Worm (Caenorhabditis elegans) whole organism, mixed stage, embryonic: ENCODE data around the gene F58A3.3.
A peak's percentile ranks its signal among the peaks of the same experiment; 100 is the strongest.

Experiments used
- M03D4.4 ChIP-seq: sonication (generic microtip); optimal IDR thresholded peaks from 2 replicates; lab custom pipeline; 2017; ENCODE audit warnings: mild to moderate bottlenecking, missing genetic modification characterization, missing compliant biosample characterization
- bed-3 ChIP-seq: fragments of 200-800 bp; sonication (Bioruptor generic); optimal IDR thresholded peaks from 3 replicates; lab custom pipeline; 2018; ENCODE audit warnings: mild to moderate bottlenecking, missing genetic modification characterization, moderate library complexity, missing compliant biosample characterization
- blmp-1 ChIP-seq: fragments of 150-350 bp; optimal IDR thresholded peaks from 2 replicates; lab custom pipeline; 2014; ENCODE audit warnings: missing biosample characterization, missing genetic modification characterization
- ceh-39 ChIP-seq: fragments of 150-350 bp; optimal IDR thresholded peaks from 2 replicates; lab custom pipeline; 2014; ENCODE audit warnings: missing biosample characterization, missing genetic modification characterization
- ceh-83 ChIP-seq: fragments of 200-800 bp; sonication (Bioruptor generic); optimal IDR thresholded peaks from 2 replicates; lab custom pipeline; 2018; ENCODE audit warnings: mild to moderate bottlenecking, missing genetic modification characterization, missing compliant biosample characterization
- ces-1 ChIP-seq: fragments of 150-350 bp; optimal IDR thresholded peaks from 2 replicates; lab custom pipeline; 2014; ENCODE audit warnings: missing biosample characterization, missing genetic modification reagents, missing genetic modification characterization
- cnd-1 ChIP-seq: fragments of 200-800 bp; sonication (Bioruptor generic); optimal IDR thresholded peaks from 2 replicates; lab custom pipeline; 2018; ENCODE audit warnings: mild to moderate bottlenecking, missing genetic modification characterization, missing compliant biosample characterization
- elt-1 ChIP-seq: sonication (generic microtip); optimal IDR thresholded peaks from 2 replicates; lab custom pipeline; 2017; ENCODE audit warnings: missing genetic modification characterization, mild to moderate bottlenecking, missing compliant biosample characterization, antibody characterized with exemption, moderate library complexity, borderline replicate concordance; ENCODE audit not compliant: insufficient read depth
- elt-3 ChIP-seq: fragments of 150-350 bp; optimal IDR thresholded peaks from 2 replicates; lab custom pipeline; 2014; ENCODE audit warnings: missing biosample characterization, missing genetic modification characterization
- flh-1 ChIP-seq: fragments of 200-800 bp; sonication (Bioruptor generic); optimal IDR thresholded peaks from 2 replicates; lab custom pipeline; 2018; ENCODE audit warnings: mild to moderate bottlenecking, missing genetic modification characterization, moderate library complexity, missing compliant biosample characterization
- ham-2 ChIP-seq: fragments of 200-800 bp; sonication (Bioruptor generic); optimal IDR thresholded peaks from 2 replicates; lab custom pipeline; 2018; ENCODE audit warnings: mild to moderate bottlenecking, missing genetic modification characterization, missing compliant biosample characterization
- hlh-1 ChIP-seq: fragments of 150-350 bp; optimal IDR thresholded peaks from 2 replicates; lab custom pipeline; 2014; ENCODE audit warnings: missing biosample characterization, missing genetic modification reagents, missing genetic modification characterization
- lin-13 ChIP-seq: fragments of 150-350 bp; optimal IDR thresholded peaks from 2 replicates; lab custom pipeline; 2014; ENCODE audit warnings: missing biosample characterization, missing genetic modification characterization
- lin-32 ChIP-seq: fragments of 200-800 bp; sonication (Bioruptor generic); optimal IDR thresholded peaks from 2 replicates; lab custom pipeline; 2018; ENCODE audit warnings: mild to moderate bottlenecking, missing genetic modification characterization, missing compliant biosample characterization
- lsy-2 ChIP-seq: fragments of 150-350 bp; optimal IDR thresholded peaks from 2 replicates; lab custom pipeline; 2014; ENCODE audit warnings: missing biosample characterization, missing genetic modification characterization
- mep-1 ChIP-seq: fragments of 150-350 bp; optimal IDR thresholded peaks from 2 replicates; lab custom pipeline; 2017; ENCODE audit warnings: missing biosample characterization, missing genetic modification reagents, missing genetic modification characterization, inconsistent platforms
- mls-2 ChIP-seq: sonication (generic microtip); optimal IDR thresholded peaks from 2 replicates; lab custom pipeline; 2016; ENCODE audit warnings: mild to moderate bottlenecking, missing genetic modification characterization, moderate library complexity, missing compliant biosample characterization
- nhr-2 ChIP-seq: fragments of 150-350 bp; optimal IDR thresholded peaks from 2 replicates; lab custom pipeline; 2014; ENCODE audit warnings: missing biosample characterization, missing genetic modification characterization
- nhr-237 ChIP-seq: fragments of 150-350 bp; optimal IDR thresholded peaks from 2 replicates; lab custom pipeline; 2014; ENCODE audit warnings: missing biosample characterization, missing genetic modification characterization
- nhr-76 ChIP-seq: sonication (generic microtip); optimal IDR thresholded peaks from 2 replicates; lab custom pipeline; 2017; ENCODE audit warnings: missing biosample characterization, missing genetic modification characterization
- sem-2 ChIP-seq: fragments of 200-800 bp; sonication (Bioruptor generic); optimal IDR thresholded peaks from 2 replicates; lab custom pipeline; 2018; ENCODE audit warnings: mild to moderate bottlenecking, missing genetic modification characterization, missing compliant biosample characterization
- snpc-4 ChIP-seq: fragments of 150-350 bp; optimal IDR thresholded peaks from 2 replicates; lab custom pipeline; 2014; ENCODE audit warnings: missing biosample characterization, missing genetic modification characterization
- sptf-1 ChIP-seq: sonication (generic microtip); optimal IDR thresholded peaks from 2 replicates; lab custom pipeline; 2017; ENCODE audit warnings: mild to moderate bottlenecking, missing genetic modification characterization, moderate library complexity, missing compliant biosample characterization
- tbx-8 ChIP-seq: fragments of 200-800 bp; sonication (Bioruptor generic); optimal IDR thresholded peaks from 2 replicates; lab custom pipeline; 2018; ENCODE audit warnings: mild to moderate bottlenecking, missing genetic modification characterization, moderate library complexity, missing compliant biosample characterization
- unc-120 ChIP-seq: sonication (generic microtip); optimal IDR thresholded peaks from 2 replicates; lab custom pipeline; 2017; ENCODE audit warnings: missing genetic modification characterization, missing compliant biosample characterization; ENCODE audit not compliant: poor library complexity, severe bottlenecking
- unc-39 ChIP-seq: fragments of 150-350 bp; optimal IDR thresholded peaks from 2 replicates; lab custom pipeline; 2014; ENCODE audit warnings: missing biosample characterization, missing genetic modification characterization
- unc-62 ChIP-seq: fragments of 150-350 bp; optimal IDR thresholded peaks from 2 replicates; lab custom pipeline; 2014; ENCODE audit warnings: missing biosample characterization, missing genetic modification reagents, missing genetic modification characterization
- zip-8 ChIP-seq: fragments of 150-350 bp; optimal IDR thresholded peaks from 2 replicates; lab custom pipeline; 2014; ENCODE audit warnings: missing biosample characterization, missing genetic modification characterization
- ztf-11 ChIP-seq: fragments of 150-350 bp; optimal IDR thresholded peaks from 2 replicates; lab custom pipeline; 2014; ENCODE audit warnings: missing biosample characterization, missing genetic modification characterization

Gene F58A3.3

DNA sequence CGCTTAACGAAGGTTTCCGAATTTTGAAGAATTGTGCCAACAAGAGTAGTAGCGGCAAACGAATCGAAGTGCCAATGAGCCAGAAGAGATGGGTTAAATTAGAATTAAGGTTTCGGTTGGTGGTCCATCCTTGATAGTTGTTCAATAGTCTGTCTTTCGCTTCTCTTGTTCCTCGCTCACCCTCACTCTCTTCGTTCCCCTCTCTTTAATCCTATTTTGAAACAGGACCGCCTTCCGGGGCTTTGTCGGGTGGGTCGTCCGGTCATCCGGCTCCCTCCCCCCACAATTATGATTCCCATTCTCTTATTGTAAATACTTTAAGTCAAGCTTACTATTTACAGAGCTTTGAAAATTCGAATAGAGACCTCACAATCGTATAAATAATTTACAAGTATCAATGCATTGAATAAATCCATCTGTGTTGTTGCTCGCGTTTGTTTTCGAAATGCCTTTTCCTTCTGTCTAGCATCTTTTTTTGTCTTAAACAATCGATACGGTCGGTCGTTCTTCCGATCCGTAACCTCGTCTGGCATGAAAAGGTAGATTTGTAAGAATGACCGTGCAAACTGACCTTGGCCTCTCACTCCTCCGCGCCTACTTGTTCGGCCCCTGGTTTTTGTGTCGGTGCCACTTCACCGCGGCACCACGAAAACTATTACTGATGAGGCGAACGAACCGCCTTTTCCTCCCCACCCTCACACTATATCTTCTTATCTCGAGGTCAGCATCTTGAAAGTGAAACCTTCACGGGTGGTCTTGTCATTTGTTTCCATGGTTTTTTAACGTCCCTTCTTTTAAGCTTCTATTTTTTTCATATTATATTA lies 20.9 kb downstream of the F58A3.3 start:
- TF ChIP-seq ces-1 (GFP tag; lab: Kevin White, UChicago) (peak; percentile 92), hlh-1 (tag; lab: Kevin White, UChicago) (no peak), mls-2 (tag; lab: Kevin White, UChicago) (peak; percentile 41), unc-39 (tag; lab: Kevin White, UChicago) (no peak), ztf-11 (no peak)

DNA sequence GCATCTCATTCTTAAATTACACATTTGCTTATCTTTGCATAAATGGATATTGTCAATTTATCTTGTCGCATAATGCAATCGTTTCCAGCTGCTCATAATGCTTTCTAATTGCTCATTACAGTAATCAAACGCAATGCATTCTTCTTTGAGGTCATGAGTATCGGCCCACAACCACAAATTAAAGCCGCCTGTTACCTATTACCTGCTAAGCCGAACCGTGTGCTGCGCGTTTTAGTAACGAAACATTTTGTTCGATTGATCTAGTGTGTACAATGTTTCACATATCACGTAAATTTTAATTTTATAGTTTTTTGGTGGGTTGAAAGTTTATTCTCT lies 21.5 kb downstream of the F58A3.3 start:
- TF ChIP-seq flh-1 (GFP tag; lab: Kevin White, UChicago) = no peak
- peak; percentile 48 for TF ChIP-seq ces-1 (GFP tag; lab: Kevin White, UChicago)

DNA sequence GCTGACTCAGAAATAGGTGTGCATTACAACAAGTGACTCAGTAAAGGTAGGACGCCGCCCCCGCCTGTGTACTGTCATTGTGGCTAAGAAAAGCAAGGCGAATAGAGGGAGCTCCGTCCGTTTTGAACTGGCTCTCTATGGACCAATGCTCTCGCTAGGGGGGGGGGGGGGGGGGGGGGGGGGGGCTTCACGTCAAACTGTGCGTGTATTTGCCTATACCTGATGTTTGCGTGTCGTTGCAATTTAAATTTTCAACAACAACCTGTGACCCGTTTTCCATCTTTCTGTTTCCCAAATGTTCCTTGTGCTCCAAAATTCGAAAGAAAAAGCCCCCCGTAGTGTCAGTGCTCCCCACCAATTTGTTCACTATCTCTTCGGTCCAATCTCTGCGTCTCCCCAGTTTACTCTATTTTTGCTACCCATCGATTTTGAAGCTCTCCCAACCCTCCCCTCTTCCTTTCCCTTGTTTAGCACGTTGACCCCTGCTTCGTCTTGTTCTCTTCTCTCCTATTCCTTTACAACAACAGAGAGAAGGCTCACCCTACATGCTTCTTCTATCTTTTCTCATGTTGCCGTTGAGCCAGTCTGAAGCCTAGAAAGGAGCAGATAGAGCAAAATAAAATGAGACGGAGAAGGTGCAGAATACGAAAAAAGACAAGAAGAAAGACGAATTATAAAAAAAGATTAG lies 22.1 kb downstream of the F58A3.3 start:
- TF ChIP-seq sem-2 (GFP tag; lab: Kevin White, UChicago) (no peak), mep-1 (tag; lab: Kevin White, UChicago) (peak; percentile 33), nhr-2 (tag; lab: Kevin White, UChicago) (no peak), sptf-1 (tag; lab: Kevin White, UChicago) (peak; percentile 32), unc-120 (tag; lab: Kevin White, UChicago) (peak; percentile 56), cnd-1 (peak; percentile 6), mls-2 (tag; lab: Kevin White, UChicago) (peak; percentile 2), ceh-39 (tag; lab: Kevin White, UChicago) (no peak), ces-1 (GFP tag; lab: Kevin White, UChicago) (peak; percentile 78)

DNA sequence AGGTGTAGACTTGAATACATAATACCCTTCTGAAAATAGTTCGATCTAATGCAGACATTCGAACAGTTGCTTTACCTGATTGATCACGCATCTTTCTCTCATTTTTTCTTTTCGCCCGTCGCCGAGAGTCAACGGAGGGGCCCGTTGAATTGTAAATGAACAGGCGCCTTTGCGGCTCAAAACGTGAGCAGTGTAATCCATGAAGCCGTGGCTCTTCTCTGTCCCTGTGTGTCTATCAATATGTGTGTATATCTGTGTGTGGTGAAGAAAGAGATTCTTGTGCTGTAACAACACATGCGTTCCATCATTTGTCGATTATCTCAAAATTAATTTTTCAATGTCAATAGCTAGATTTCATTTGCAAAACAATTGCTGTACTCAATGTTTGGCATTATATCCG lies 23.1 kb downstream of the F58A3.3 start:
- TF ChIP-seq elt-3 (tag; lab: Kevin White, UChicago) (no peak), hlh-1 (tag; lab: Kevin White, UChicago) (peak; percentile 98), ceh-39 (tag; lab: Kevin White, UChicago) (no peak), bed-3 (no peak), zip-8 (no peak), ztf-11 (no peak), nhr-76 (tag; lab: Kevin White, UChicago) (no peak), blmp-1 (no peak), ceh-83 (GFP tag; lab: Kevin White, UChicago) (no peak), nhr-237 (tag; lab: Kevin White, UChicago) (no peak), snpc-4 (tag; lab: Kevin White, UChicago) (no peak), cnd-1 (no peak), mls-2 (tag; lab: Kevin White, UChicago) (no peak), unc-62 (GFP tag; lab: Kevin White, UChicago) (peak; percentile 88), tbx-8 (no peak), lsy-2 (tag; lab: Kevin White, UChicago) (no peak), ham-2 (GFP tag; lab: Kevin White, UChicago) (no peak), unc-120 (tag; lab: Kevin White, UChicago) (peak; percentile 83), lin-13 (tag; lab: Kevin White, UChicago) (no peak), M03D4.4 (tag; lab: Kevin White, UChicago) (peak; percentile 11), lin-32 (GFP tag; lab: Kevin White, UChicago) (no peak)

DNA sequence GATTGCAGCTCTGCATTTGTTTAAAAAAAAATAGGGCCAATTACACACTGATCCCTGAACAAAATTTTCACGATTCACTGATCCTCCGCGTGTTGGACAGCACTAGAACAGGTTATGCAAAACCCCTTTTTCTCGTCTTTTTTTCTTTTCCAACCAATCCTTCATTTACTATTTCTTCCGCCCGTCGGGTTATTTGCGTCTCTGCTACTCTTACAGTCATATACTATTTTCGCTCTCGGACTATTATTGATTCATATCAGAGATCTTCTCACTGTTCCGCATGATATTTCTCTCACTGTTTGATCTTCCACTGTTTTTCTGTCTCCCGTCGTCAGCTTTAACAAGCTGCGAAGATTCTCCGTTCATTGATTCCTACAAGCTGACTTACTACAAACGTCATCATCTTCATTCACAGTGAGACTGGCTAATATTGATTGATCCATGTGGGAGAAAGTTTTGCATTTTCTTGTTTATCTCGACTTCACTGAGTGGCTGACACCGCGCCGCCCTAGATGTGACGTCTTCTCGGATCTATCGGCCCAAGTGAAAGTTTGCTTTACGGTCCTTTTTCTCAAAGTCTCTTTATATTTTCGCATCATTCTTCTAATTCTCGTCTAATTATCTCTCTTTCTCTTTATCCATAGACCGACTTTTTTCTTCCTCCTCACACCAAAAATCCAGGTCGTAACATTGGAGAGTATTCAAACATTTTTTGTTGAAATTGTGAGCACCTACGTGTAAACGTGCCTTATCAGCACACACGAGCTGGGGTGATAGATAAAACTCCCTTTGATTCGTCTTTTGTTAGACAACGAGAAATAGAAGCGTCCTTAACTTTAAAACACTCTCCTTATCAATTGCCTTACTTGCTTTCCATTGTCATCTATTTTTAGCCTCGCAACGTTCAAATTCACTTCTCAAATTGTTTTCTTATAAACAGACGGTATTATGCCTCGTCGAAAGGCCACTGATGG lies 24.0 kb downstream of the F58A3.3 start:
- TF ChIP-seq mls-2 (tag; lab: Kevin White, UChicago) = no peak
- peak; percentile 48 for TF ChIP-seq elt-1 (tag; lab: Kevin White, UChicago)
- no peak for TF ChIP-seq hlh-1 (tag; lab: Kevin White, UChicago)
- peak; percentile 85 for TF ChIP-seq ham-2 (GFP tag; lab: Kevin White, UChicago)
- TF ChIP-seq snpc-4 (tag; lab: Kevin White, UChicago) = no peak
- peak; percentile 76 for TF ChIP-seq blmp-1
- no peak for TF ChIP-seq cnd-1
